Fruit fly (Drosophila melanogaster) whole organism, embryonic: ENCODE results near the gene Pdcd4.

Experiments
- CG12391 ChIP-seq: fragments of 200-800 bp; sonication (Bioruptor generic); optimal IDR thresholded peaks from 3 replicates; lab custom pipeline; 2018; ENCODE audit warnings: missing biosample characterization, mild to moderate bottlenecking, missing genetic modification characterization, moderate library complexity
- CG12744 ChIP-seq: fragments of 200-800 bp; sonication (Bioruptor generic); optimal IDR thresholded peaks from 2 replicates; lab custom pipeline; 2016; ENCODE audit warnings: missing biosample characterization, missing genetic modification characterization
- CG12942 ChIP-seq: fragments of 200-800 bp; sonication (Bioruptor generic); optimal IDR thresholded peaks from 3 replicates; lab custom pipeline; 2016; ENCODE audit warnings: missing biosample characterization, missing genetic modification characterization
- CG17186 ChIP-seq: fragments of 200-800 bp; sonication (Bioruptor generic); optimal IDR thresholded peaks from 3 replicates; lab custom pipeline; 2017; ENCODE audit warnings: missing biosample characterization, missing genetic modification reagents, missing genetic modification characterization
- CG17385 ChIP-seq: fragments of 200-800 bp; sonication (Bioruptor generic); optimal IDR thresholded peaks from 3 replicates; lab custom pipeline; 2018; ENCODE audit warnings: missing biosample characterization, mild to moderate bottlenecking, missing genetic modification characterization
- CG17912 ChIP-seq: fragments of 200-800 bp; sonication (Bioruptor generic); optimal IDR thresholded peaks from 2 replicates; lab custom pipeline; 2018; ENCODE audit warnings: missing biosample characterization, mild to moderate bottlenecking, missing genetic modification characterization
- CG18476 ChIP-seq: fragments of 200-800 bp; sonication (Bioruptor generic); optimal IDR thresholded peaks from 2 replicates; lab custom pipeline; 2016; ENCODE audit warnings: missing biosample characterization, mild to moderate bottlenecking, missing genetic modification characterization
- CG31224 ChIP-seq: fragments of 200-800 bp; sonication (Bioruptor generic); IDR thresholded peaks from 2 replicates; pipeline ENCODE4 v1.3.6; 2022; ENCODE audit warnings: missing biosample characterization, missing genetic modification characterization
- CG32767 ChIP-seq: fragments of 200-800 bp; sonication (Bioruptor generic); IDR thresholded peaks from 2 replicates; pipeline ENCODE4 v1.3.6; 2022; ENCODE audit warnings: missing biosample characterization, missing genetic modification characterization
- CG3407 ChIP-seq: fragments of 200-800 bp; sonication (Bioruptor generic); optimal IDR thresholded peaks from 2 replicates; lab custom pipeline; 2018; ENCODE audit warnings: missing biosample characterization, mild to moderate bottlenecking, missing genetic modification characterization
- CG34376 ChIP-seq: fragments of 200-800 bp; sonication (Bioruptor generic); optimal IDR thresholded peaks from 2 replicates; lab custom pipeline; 2018; ENCODE audit warnings: missing biosample characterization, mild to moderate bottlenecking, missing genetic modification characterization
- CG6683 ChIP-seq: fragments of 200-800 bp; sonication (Bioruptor generic); optimal IDR thresholded peaks from 2 replicates; lab custom pipeline; 2017; ENCODE audit warnings: missing biosample characterization, mild to moderate bottlenecking, missing genetic modification characterization, missing genetic modification reagents
- CG6689 ChIP-seq: fragments of 200-800 bp; sonication (Bioruptor generic); IDR thresholded peaks from 2 replicates; pipeline ENCODE4 v1.3.6; 2022; ENCODE audit warnings: missing biosample characterization, missing genetic modification characterization
- CG7372 ChIP-seq: fragments of 200-800 bp; sonication (Bioruptor generic); IDR thresholded peaks from 2 replicates; pipeline ENCODE4 v1.3.6; 2022; ENCODE audit warnings: missing biosample characterization, missing genetic modification characterization
- CG7786 ChIP-seq: fragments of 200-800 bp; sonication (Bioruptor generic); optimal IDR thresholded peaks from 2 replicates; lab custom pipeline; 2016; ENCODE audit warnings: missing biosample characterization, missing genetic modification characterization
- CG9797 ChIP-seq: fragments of 200-800 bp; sonication (Bioruptor generic); optimal IDR thresholded peaks from 3 replicates; lab custom pipeline; 2018; ENCODE audit warnings: missing biosample characterization, mild to moderate bottlenecking, missing genetic modification characterization
- CoRest ChIP-seq: fragments of 200-800 bp; sonication (Bioruptor generic); optimal IDR thresholded peaks from 3 replicates; lab custom pipeline; 2018; ENCODE audit warnings: missing biosample characterization, mild to moderate bottlenecking, missing genetic modification characterization, moderate library complexity
- Dek ChIP-seq: fragments of 200-800 bp; sonication (Bioruptor generic); optimal IDR thresholded peaks from 3 replicates; lab custom pipeline; 2019; ENCODE audit warnings: missing biosample characterization, mild to moderate bottlenecking, missing genetic modification characterization, moderate library complexity
- E2f2 ChIP-seq: fragments of 200-800 bp; sonication (Bioruptor generic); IDR thresholded peaks from 2 replicates; pipeline ENCODE4 v1.3.6; 2022; ENCODE audit warnings: missing biosample characterization, missing genetic modification characterization
- Ets97D ChIP-seq: fragments of 200-800 bp; sonication (Bioruptor generic); optimal IDR thresholded peaks from 3 replicates; lab custom pipeline; 2016; ENCODE audit warnings: missing biosample characterization, missing genetic modification characterization
- Fer3 ChIP-seq: fragments of 200-800 bp; sonication (Bioruptor generic); optimal IDR thresholded peaks from 2 replicates; lab custom pipeline; 2018; ENCODE audit warnings: missing biosample characterization, mild to moderate bottlenecking, missing genetic modification characterization, moderate library complexity
- GATAe ChIP-seq: fragments of 200-800 bp; sonication (Bioruptor generic); conservative IDR thresholded peaks from 2 replicates; pipeline ENCODE4 v1.3.6; 2022; ENCODE audit warnings: missing biosample characterization, missing genetic modification characterization
- Hr3 ChIP-seq: fragments of 200-800 bp; sonication (Bioruptor generic); optimal IDR thresholded peaks from 3 replicates; lab custom pipeline; 2016; ENCODE audit warnings: missing biosample characterization, missing genetic modification characterization
- Mes4 ChIP-seq: fragments of 200-800 bp; sonication (Bioruptor generic); optimal IDR thresholded peaks from 2 replicates; lab custom pipeline; 2016; ENCODE audit warnings: missing biosample characterization, missing genetic modification characterization
- Mrtf ChIP-seq: fragments of 200-800 bp; sonication (Bioruptor generic); IDR thresholded peaks from 3 replicates; pipeline ENCODE4 v1.3.6; 2022; ENCODE audit warnings: missing biosample characterization, missing genetic modification characterization
- Neu2 ChIP-seq: fragments of 200-800 bp; sonication (Bioruptor generic); optimal IDR thresholded peaks from 3 replicates; lab custom pipeline; 2016; ENCODE audit warnings: missing biosample characterization, missing genetic modification characterization, borderline replicate concordance
- Opbp ChIP-seq: fragments of 200-800 bp; sonication (Bioruptor generic); IDR thresholded peaks from 3 replicates; pipeline ENCODE4 v1.3.6; 2022; ENCODE audit warnings: missing biosample characterization, missing genetic modification characterization; ENCODE audit not compliant: partially characterized antibody
- Optix ChIP-seq: fragments of 200-800 bp; sonication (Bioruptor generic); IDR thresholded peaks from 3 replicates; pipeline ENCODE4 v1.3.6; 2022; ENCODE audit warnings: missing biosample characterization, missing genetic modification characterization
- Six4 ChIP-seq: fragments of 200-800 bp; sonication (Bioruptor generic); optimal IDR thresholded peaks from 2 replicates; lab custom pipeline; 2016; ENCODE audit warnings: missing biosample characterization, missing genetic modification characterization
- Trl ChIP-seq, 3 experiments: fragments of >200 bp in 2 of 3; fragments of 200-800 bp in 1 of 3; sonication (Bioruptor generic) in 1 of 3; optimal IDR thresholded peaks; 2 replicates in 1 of 3; 3 replicates in 2 of 3; lab custom pipeline; 2016 to 2017; ENCODE audit warnings: missing biosample characterization in 1 of 3, missing genetic modification characterization in 1 of 3
- bbx ChIP-seq: fragments of 200-800 bp; sonication (Bioruptor generic); IDR thresholded peaks from 2 replicates; pipeline ENCODE4 v1.3.6; 2022; ENCODE audit warnings: missing biosample characterization, missing genetic modification characterization; ENCODE audit not compliant: partially characterized antibody
- bsh ChIP-seq, 2 experiments: fragments of 200-800 bp; sonication (Bioruptor generic); optimal IDR thresholded peaks; 2 replicates each; lab custom pipeline; 2017 to 2018; ENCODE audit warnings: mild to moderate bottlenecking in 2 of 2, missing biosample characterization in 2 of 2, missing genetic modification characterization in 2 of 2, moderate library complexity in 1 of 2
- cato ChIP-seq: fragments of 200-800 bp; sonication (Bioruptor generic); optimal IDR thresholded peaks from 2 replicates; lab custom pipeline; 2016; ENCODE audit warnings: missing biosample characterization, missing genetic modification characterization, borderline replicate concordance
- corto ChIP-seq: fragments of 200-800 bp; sonication (Bioruptor generic); optimal IDR thresholded peaks from 2 replicates; lab custom pipeline; 2016; ENCODE audit warnings: missing biosample characterization, mild to moderate bottlenecking, missing genetic modification characterization, moderate library complexity
- croc ChIP-seq: fragments of 200-800 bp; sonication (Bioruptor generic); conservative IDR thresholded peaks from 3 replicates; pipeline ENCODE4 v1.3.6; 2022; ENCODE audit warnings: missing biosample characterization, missing genetic modification characterization
- da ChIP-seq: fragments of 200-800 bp; sonication (Bioruptor generic); optimal IDR thresholded peaks from 2 replicates; lab custom pipeline; 2016; ENCODE audit warnings: missing biosample characterization, missing genetic modification characterization
- grn ChIP-seq: fragments of 200-800 bp; sonication (Bioruptor generic); optimal IDR thresholded peaks from 3 replicates; lab custom pipeline; 2017; ENCODE audit warnings: missing biosample characterization, missing genetic modification characterization
- h ChIP-seq: fragments of >200 bp; optimal IDR thresholded peaks from 2 replicates; lab custom pipeline; 2017
- knrl ChIP-seq: fragments of 200-800 bp; sonication (Bioruptor generic); IDR thresholded peaks from 3 replicates; pipeline ENCODE4 v1.3.6; 2022; ENCODE audit warnings: missing biosample characterization, missing genetic modification characterization; ENCODE audit not compliant: partially characterized antibody
- org-1 ChIP-seq: fragments of 200-800 bp; sonication (Bioruptor generic); optimal IDR thresholded peaks from 2 replicates; lab custom pipeline; 2017; ENCODE audit warnings: missing biosample characterization, missing genetic modification characterization
- pan ChIP-seq, 4 experiments: fragments of >200 bp in 3 of 4; fragments of 200-800 bp in 1 of 4; sonication (Bioruptor generic) in 1 of 4; optimal IDR thresholded peaks in 3 of 4; IDR thresholded peaks in 1 of 4; 2 replicates each; pipeline versions ENCODE4 v1.3.6 to Lab custom; 2017 to 2022; ENCODE audit warnings: missing biosample characterization in 2 of 4, missing genetic modification characterization in 2 of 4, mixed read lengths in 1 of 4
- pnt ChIP-seq: fragments of 200-800 bp; sonication (Bioruptor generic); optimal IDR thresholded peaks from 3 replicates; lab custom pipeline; 2016; ENCODE audit warnings: missing biosample characterization, missing genetic modification characterization
- slp2 ChIP-seq: fragments of 200-800 bp; sonication (Bioruptor generic); optimal IDR thresholded peaks from 2 replicates; lab custom pipeline; 2016; ENCODE audit warnings: missing biosample characterization, missing genetic modification characterization
- sqz ChIP-seq: fragments of 200-800 bp; sonication (Bioruptor generic); optimal IDR thresholded peaks from 3 replicates; lab custom pipeline; 2018; ENCODE audit warnings: missing biosample characterization, mild to moderate bottlenecking, missing genetic modification characterization
- stwl ChIP-seq: fragments of 200-800 bp; sonication (Bioruptor generic); optimal IDR thresholded peaks from 3 replicates; lab custom pipeline; 2018; ENCODE audit warnings: missing biosample characterization, mild to moderate bottlenecking, missing genetic modification characterization, moderate library complexity
- tgo ChIP-seq: fragments of 200-800 bp; sonication (Bioruptor generic); IDR thresholded peaks from 3 replicates; pipeline ENCODE4 v1.3.6; 2022; ENCODE audit warnings: missing biosample characterization, missing genetic modification characterization
- tin ChIP-seq: fragments of 200-800 bp; sonication (Bioruptor generic); optimal IDR thresholded peaks from 3 replicates; lab custom pipeline; 2016; ENCODE audit warnings: missing biosample characterization, missing genetic modification characterization
- tna ChIP-seq: fragments of 200-800 bp; sonication (Bioruptor generic); IDR thresholded peaks from 2 replicates; pipeline ENCODE4 v1.3.6; 2022; ENCODE audit warnings: missing biosample characterization, missing genetic modification characterization; ENCODE audit not compliant: partially characterized antibody

Gene Pdcd4

dm6 chrX:13781739-13782502 lies 26.7 kb upstream of the Pdcd4 start, which contains the start of the genes CtsB and amrt (continued):
- peak; percentile 50 for TF ChIP-seq CG7786 (GFP tag; lab: Kevin White, UChicago)
- 0 out of 2 replicates have a peak, but pooled peaks have one; percentile 7 for TF ChIP-seq CG6689 (GFP tag; lab: Robert Waterston, UW)
- 0 out of 3 replicates have a peak, but pooled peaks have one; percentile 28 for TF ChIP-seq tgo
- TF ChIP-seq bsh (GFP tag; optimal IDR thresholded peaks at IDR 0.05; lab: Kevin White, UChicago), result peak; percentile 18 to 58
- peak; percentile 26 for TF ChIP-seq Fer3
- TF ChIP-seq pnt (GFP tag; lab: Kevin White, UChicago), result peak; percentile 48
- TF ChIP-seq slp2, result peak; percentile 16
- TF ChIP-seq Mes4 (GFP tag; lab: Kevin White, UChicago), result peak; percentile 37
- TF ChIP-seq Hr3 (GFP tag; lab: Kevin White, UChicago), result peak; percentile 17
- TF ChIP-seq Ets97D (GFP tag; lab: Kevin White, UChicago), result peak; percentile 56
- TF ChIP-seq CG17912 (GFP tag; lab: Kevin White, UChicago), result no peak
- peak; percentile 21 for TF ChIP-seq CG17385
- TF ChIP-seq sqz, result peak; percentile 93
- peak; percentile 26 for TF ChIP-seq CG12744 (GFP tag; lab: Kevin White, UChicago)
- no peak for TF ChIP-seq corto (GFP tag; lab: Kevin White, UChicago)
- no peak for TF ChIP-seq pan (optimal IDR thresholded peaks at IDR 0.05; lab: Kevin White, UChicago)
- no peak for TF ChIP-seq pan (GFP tag; optimal IDR thresholded peaks at IDR 0.05 in 1 of 2, IDR thresholded peaks at IDR 0.05 in 1 of 2)
- no peak for TF ChIP-seq CG3407 (GFP tag; lab: Kevin White, UChicago)
- TF ChIP-seq CG12942, result peak; percentile 10
- TF ChIP-seq CG31224 (GFP tag; lab: Robert Waterston, UW), result no peak
- no peak for TF ChIP-seq Neu2 (GFP tag; lab: Kevin White, UChicago)
- peak; percentile 52; the same call in 1 of the 3 replicates for TF ChIP-seq Opbp (GFP tag; lab: Robert Waterston, UW)
- TF ChIP-seq grn (GFP tag; lab: Kevin White, UChicago), result peak; percentile 46
- TF ChIP-seq CG32767, result no peak
- peak; percentile 53 for TF ChIP-seq E2f2 (GFP tag; lab: Robert Waterston, UW)
- no peak for TF ChIP-seq CG7372 (GFP tag; lab: Robert Waterston, UW)
- peak; percentile 72 for TF ChIP-seq bbx (GFP tag; lab: Robert Waterston, UW)
- TF ChIP-seq CG9797 (GFP tag; lab: Kevin White, UChicago), result peak; percentile 46
- TF ChIP-seq knrl (GFP tag; lab: Robert Waterston, UW), result peak; percentile 92; the same call in 2 of the 3 replicates
- no peak for TF ChIP-seq org-1 (GFP tag; lab: Kevin White, UChicago)
- no peak for TF ChIP-seq h (lab: Kevin White, UChicago)
- no peak for TF ChIP-seq da (GFP tag; lab: Kevin White, UChicago)
- TF ChIP-seq Trl (optimal IDR thresholded peaks at IDR 0.05; lab: Kevin White, UChicago), result peak in 1 of 2 experiments; percentile 25
- TF ChIP-seq Trl (GFP tag; optimal IDR thresholded peaks at IDR 0.05; lab: Kevin White, UChicago), result peak; percentile 65
- peak; percentile 95 for TF ChIP-seq CG17186
- peak; percentile 65 for TF ChIP-seq CoRest (tag; lab: Kevin White, UChicago)
- peak; percentile 44 for TF ChIP-seq stwl (tag; lab: Kevin White, UChicago)
- no peak for TF ChIP-seq Optix
- TF ChIP-seq GATAe (GFP tag; lab: Robert Waterston, UW), result peak; percentile 61; the same call in 1 of the 2 replicates
- no peak; the same call in 1 of the 2 replicates for TF ChIP-seq tna (GFP tag; lab: Robert Waterston, UW)
- TF ChIP-seq CG12391 (tag; lab: Kevin White, UChicago), result peak; percentile 56
- no peak for TF ChIP-seq CG18476 (GFP tag; lab: Kevin White, UChicago)
- TF ChIP-seq Mrtf (GFP tag; lab: Robert Waterston, UW), result no peak
- TF ChIP-seq croc (GFP tag; lab: Robert Waterston, UW), result no peak
- TF ChIP-seq CG6683, result no peak
- TF ChIP-seq Dek (tag; lab: Kevin White, UChicago), result peak; percentile 7
- TF ChIP-seq cato (GFP tag; lab: Kevin White, UChicago), result no peak
- no peak for TF ChIP-seq Six4 (GFP tag; lab: Kevin White, UChicago)
- TF ChIP-seq tin (GFP tag; lab: Kevin White, UChicago), result peak; percentile 18
- TF ChIP-seq CG34376 (GFP tag; lab: Kevin White, UChicago), result peak; percentile 51
